Fruit fly (Drosophila melanogaster): Measurements from ENCODE around the gene CG15130.

DNA sequence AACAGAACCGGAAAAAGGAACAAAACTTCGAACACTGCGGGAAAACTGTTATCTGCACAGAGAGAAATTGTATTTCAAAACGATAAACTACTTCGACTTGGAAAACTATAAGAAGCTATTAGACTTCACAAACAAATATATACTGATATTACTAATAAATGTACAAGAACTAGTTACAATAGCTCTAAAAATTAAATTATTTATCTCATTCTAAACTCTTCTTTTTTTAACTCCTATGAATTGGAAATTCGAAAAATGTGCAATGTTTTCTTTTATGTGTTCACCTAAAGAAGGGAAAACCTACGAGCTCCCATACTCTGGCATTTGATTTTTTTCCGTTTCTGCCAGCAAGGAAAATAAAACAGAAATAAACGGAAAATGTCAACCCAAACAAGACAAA lies 23.1 kb downstream of the CG15130 start:
- TF ChIP-seq pho (GFP tag; optimal IDR thresholded peaks at IDR 0.05) = no peak
- no peak for TF ChIP-seq CG16779 (GFP tag; IDR thresholded peaks at IDR 0.05)
- no peak for TF ChIP-seq C15 (GFP tag; IDR thresholded peaks at IDR 0.05)
- TF ChIP-seq HLH54F (GFP tag; optimal IDR thresholded peaks at IDR 0.05) = no peak
- no peak for TF ChIP-seq CG18262 (tag; optimal IDR thresholded peaks at IDR 0.05)
- TF ChIP-seq usp (GFP tag; optimal IDR thresholded peaks at IDR 0.05) = no peak

Data from whole organism, embryonic.